Worm (Caenorhabditis elegans) whole organism, young adult: ENCODE data around the gene oig-8.

ENCODE experiments used
- B0019.2 ChIP-seq: fragments of 200-800 bp; sonication (Bioruptor generic); conservative IDR thresholded peaks from 2 replicates; pipeline ENCODE4 v1.3.6; 2022; ENCODE audit warnings: missing genetic modification reagents, missing genetic modification characterization, missing compliant biosample characterization
- C17E4.6 ChIP-seq: fragments of 200-800 bp; sonication (Bioruptor generic); IDR thresholded peaks from 2 replicates; pipeline ENCODE4 v1.3.6; 2022; ENCODE audit warnings: missing genetic modification reagents, missing genetic modification characterization, missing compliant biosample characterization
- F22D6.2 ChIP-seq: sonication (generic microtip); optimal IDR thresholded peaks from 2 replicates; lab custom pipeline; 2016; ENCODE audit warnings: mild to moderate bottlenecking, missing genetic modification characterization, missing compliant biosample characterization
- F39B2.1 ChIP-seq: fragments of 200-800 bp; sonication (Bioruptor generic); IDR thresholded peaks from 2 replicates; pipeline ENCODE4 v1.3.6; 2022; ENCODE audit warnings: missing genetic modification reagents, missing genetic modification characterization, missing compliant biosample characterization
- F55B11.4 ChIP-seq: sonication (generic microtip); optimal IDR thresholded peaks from 2 replicates; lab custom pipeline; 2016; ENCODE audit warnings: missing compliant biosample characterization, missing genetic modification characterization, borderline replicate concordance; ENCODE audit not compliant: insufficient read depth
- F57C9.4 ChIP-seq: sonication (generic microtip); optimal IDR thresholded peaks from 2 replicates; lab custom pipeline; 2017; ENCODE audit warnings: mild to moderate bottlenecking, missing genetic modification characterization, missing compliant biosample characterization
- Y53F4B.3 ChIP-seq: fragments of 200-800 bp; sonication (Bioruptor generic); IDR thresholded peaks from 2 replicates; pipeline ENCODE4 v1.3.6; 2022; ENCODE audit warnings: missing genetic modification reagents, missing genetic modification characterization, missing compliant biosample characterization
- atf-7 ChIP-seq: sonication (generic microtip); optimal IDR thresholded peaks from 2 replicates; lab custom pipeline; 2017; ENCODE audit warnings: mild to moderate bottlenecking, missing genetic modification characterization, missing compliant biosample characterization
- athp-1 ChIP-seq: sonication (generic microtip); optimal IDR thresholded peaks from 2 replicates; lab custom pipeline; 2017; ENCODE audit warnings: mild to moderate bottlenecking, missing genetic modification characterization, missing compliant biosample characterization
- attf-3 ChIP-seq: fragments of 200-800 bp; sonication (Bioruptor generic); conservative IDR thresholded peaks from 2 replicates; pipeline ENCODE4 v1.3.6; 2022; ENCODE audit warnings: missing genetic modification reagents, missing genetic modification characterization, missing compliant biosample characterization
- attf-5 ChIP-seq: fragments of 200-800 bp; sonication (Bioruptor generic); optimal IDR thresholded peaks from 2 replicates; lab custom pipeline; 2018; ENCODE audit warnings: mild to moderate bottlenecking, missing genetic modification characterization, missing compliant biosample characterization
- attf-6 ChIP-seq: fragments of 200-800 bp; sonication (Bioruptor generic); IDR thresholded peaks from 2 replicates; pipeline ENCODE4 v1.3.6; 2022; ENCODE audit warnings: missing genetic modification reagents, missing genetic modification characterization, missing compliant biosample characterization
- cebp-1 ChIP-seq, 2 experiments: fragments of 200-800 bp in 1 of 2; sonication (Bioruptor generic) in 1 of 2; sonication (generic microtip) in 1 of 2; IDR thresholded peaks in 1 of 2; optimal IDR thresholded peaks in 1 of 2; 2 replicates each; pipeline versions ENCODE4 v1.3.6 to Lab custom; 2017 to 2022; ENCODE audit warnings: missing compliant biosample characterization in 2 of 2, missing genetic modification characterization in 2 of 2, mild to moderate bottlenecking in 1 of 2, missing genetic modification reagents in 1 of 2, moderate library complexity in 1 of 2
- ceh-58 ChIP-seq: fragments of 200-800 bp; sonication (Bioruptor generic); IDR thresholded peaks from 2 replicates; pipeline ENCODE4 v1.3.6; 2022; ENCODE audit warnings: missing genetic modification characterization, missing compliant biosample characterization
- ceh-91 ChIP-seq: fragments of 200-800 bp; sonication (Bioruptor generic); IDR thresholded peaks from 2 replicates; pipeline ENCODE4 v1.3.6; 2022; ENCODE audit warnings: missing genetic modification reagents, missing genetic modification characterization, missing compliant biosample characterization
- dox-1 ChIP-seq: fragments of 200-800 bp; sonication (Bioruptor generic); IDR thresholded peaks from 2 replicates; pipeline ENCODE4 v1.3.6; 2022; ENCODE audit warnings: missing genetic modification reagents, missing genetic modification characterization, missing compliant biosample characterization
- dpff-1 ChIP-seq: sonication (generic microtip); optimal IDR thresholded peaks from 2 replicates; lab custom pipeline; 2017; ENCODE audit warnings: mild to moderate bottlenecking, missing genetic modification characterization, missing compliant biosample characterization
- dpl-1 ChIP-seq: fragments of 150-350 bp; optimal IDR thresholded peaks from 2 replicates; lab custom pipeline; 2014; ENCODE audit warnings: missing biosample characterization, missing genetic modification reagents, missing genetic modification characterization
- egrh-3 ChIP-seq: fragments of 200-800 bp; sonication (Bioruptor generic); IDR thresholded peaks from 2 replicates; pipeline ENCODE4 v1.3.6; 2022; ENCODE audit warnings: missing genetic modification reagents, missing genetic modification characterization, missing compliant biosample characterization
- ets-4 ChIP-seq: fragments of 200-800 bp; sonication (Bioruptor generic); optimal IDR thresholded peaks from 2 replicates; lab custom pipeline; 2018; ENCODE audit warnings: mild to moderate bottlenecking, missing genetic modification characterization, missing compliant biosample characterization
- gei-17 ChIP-seq: fragments of 200-800 bp; sonication (Bioruptor generic); optimal IDR thresholded peaks from 2 replicates; lab custom pipeline; 2018; ENCODE audit warnings: mild to moderate bottlenecking, missing genetic modification characterization, missing compliant biosample characterization
- hlh-26 ChIP-seq: fragments of 200-800 bp; sonication (Bioruptor generic); conservative IDR thresholded peaks from 2 replicates; pipeline ENCODE4 v1.3.6; 2022; ENCODE audit warnings: missing genetic modification reagents, missing genetic modification characterization, missing compliant biosample characterization
- hrde-1 ChIP-seq: sonication (generic microtip); optimal IDR thresholded peaks from 2 replicates; lab custom pipeline; 2016; ENCODE audit warnings: missing genetic modification characterization, mild to moderate bottlenecking, missing compliant biosample characterization, moderate library complexity, missing genotype, missing genetic modification reagents, borderline replicate concordance
- lag-1 ChIP-seq: fragments of 200-800 bp; sonication (Bioruptor generic); IDR thresholded peaks from 2 replicates; pipeline ENCODE4 v1.3.6; 2022; ENCODE audit warnings: missing genetic modification reagents, missing genetic modification characterization, missing compliant biosample characterization
- lin-54 ChIP-seq: fragments of 200-800 bp; sonication (Bioruptor generic); optimal IDR thresholded peaks from 2 replicates; lab custom pipeline; 2018; ENCODE audit warnings: mild to moderate bottlenecking, missing genetic modification characterization, missing compliant biosample characterization
- lir-1 ChIP-seq: fragments of 200-800 bp; sonication (Bioruptor generic); conservative IDR thresholded peaks from 2 replicates; pipeline ENCODE4 v1.3.6; 2022; ENCODE audit warnings: missing genetic modification reagents, missing genetic modification characterization, missing compliant biosample characterization
- lsy-27 ChIP-seq: sonication (generic microtip); optimal IDR thresholded peaks from 2 replicates; lab custom pipeline; 2017; ENCODE audit warnings: missing genetic modification characterization, mild to moderate bottlenecking, missing compliant biosample characterization, antibody characterized with exemption, missing genotype, borderline replicate concordance; ENCODE audit not compliant: insufficient read depth
- madf-6 ChIP-seq: fragments of 200-800 bp; sonication (Bioruptor generic); IDR thresholded peaks from 2 replicates; pipeline ENCODE4 v1.3.6; 2022; ENCODE audit warnings: missing genetic modification reagents, missing genetic modification characterization, missing compliant biosample characterization
- madf-8 ChIP-seq: fragments of 200-800 bp; sonication (Bioruptor generic); conservative IDR thresholded peaks from 2 replicates; pipeline ENCODE4 v1.3.6; 2022; ENCODE audit warnings: missing genetic modification reagents, missing genetic modification characterization, missing compliant biosample characterization
- nfyb-1 ChIP-seq: fragments of 200-800 bp; sonication (Bioruptor generic); IDR thresholded peaks from 2 replicates; pipeline ENCODE4 v1.3.6; 2022; ENCODE audit warnings: missing genetic modification reagents, missing genetic modification characterization, missing compliant biosample characterization
- nhr-27 ChIP-seq: fragments of 200-800 bp; sonication (Bioruptor generic); optimal IDR thresholded peaks from 2 replicates; lab custom pipeline; 2018; ENCODE audit warnings: mild to moderate bottlenecking, missing genetic modification characterization, moderate library complexity, missing compliant biosample characterization
- nhr-80 ChIP-seq: sonication (generic microtip); optimal IDR thresholded peaks from 2 replicates; lab custom pipeline; 2016; ENCODE audit warnings: missing genetic modification characterization, missing compliant biosample characterization
- nhr-90 ChIP-seq: sonication (generic microtip); optimal IDR thresholded peaks from 2 replicates; lab custom pipeline; 2016; ENCODE audit warnings: missing genotype, mild to moderate bottlenecking, missing genetic modification characterization, missing compliant biosample characterization
- pha-4 ChIP-seq: fragments of 150-350 bp; sonication (generic microtip); optimal IDR thresholded peaks from 2 replicates; lab custom pipeline; 2014; ENCODE audit warnings: missing biosample characterization, missing genetic modification reagents, missing genetic modification characterization
- snpc-1.3 ChIP-seq: sonication (generic microtip); optimal IDR thresholded peaks from 2 replicates; lab custom pipeline; 2017; ENCODE audit warnings: missing genetic modification characterization, mild to moderate bottlenecking, missing compliant biosample characterization, antibody characterized with exemption, moderate library complexity, missing genotype, missing genetic modification reagents; ENCODE audit not compliant: insufficient read depth
- somi-1 ChIP-seq: fragments of 200-800 bp; sonication (Bioruptor generic); optimal IDR thresholded peaks from 2 replicates; lab custom pipeline; 2018; ENCODE audit warnings: mild to moderate bottlenecking, missing genetic modification characterization, missing compliant biosample characterization
- tbx-9 ChIP-seq: sonication (generic microtip); optimal IDR thresholded peaks from 2 replicates; lab custom pipeline; 2016; ENCODE audit warnings: borderline replicate concordance, missing genetic modification characterization, inconsistent platforms, missing compliant biosample characterization
- xnd-1 ChIP-seq: sonication (generic microtip); optimal IDR thresholded peaks from 2 replicates; lab custom pipeline; 2016; ENCODE audit warnings: missing genotype, missing genetic modification reagents, missing genetic modification characterization, missing compliant biosample characterization

Gene oig-8

ce11 chrII:6616135-6616534, 32.8 kb downstream of the oig-8 start:
- no peak for TF ChIP-seq Y53F4B.3 (GFP tag; lab: Robert Waterston, UW)
- TF ChIP-seq nhr-80, result peak; percentile 56
- TF ChIP-seq attf-6 (GFP tag; lab: Robert Waterston, UW), result no peak
- TF ChIP-seq tbx-9 (tag; lab: Kevin White, UChicago), result no peak

- TF ChIP-seq gei-17 (GFP tag; lab: Kevin White, UChicago) (no peak), madf-6 (GFP tag; lab: Robert Waterston, UW) (no peak), snpc-1.3 (tag; lab: Kevin White, UChicago) (no peak), attf-3 (GFP tag; lab: Robert Waterston, UW) (no peak), nhr-27 (tag; lab: Kevin White, UChicago) (no peak), atf-7 (tag; lab: Kevin White, UChicago) (peak; percentile 38), B0019.2 (no peak), ceh-91 (GFP tag; lab: Robert Waterston, UW) (no peak), F57C9.4 (tag; lab: Kevin White, UChicago) (no peak), lsy-27 (no peak), dox-1 (GFP tag; lab: Robert Waterston, UW) (peak; percentile 59), lir-1 (no peak), nhr-80 (peak; percentile 94), ets-4 (GFP tag; lab: Kevin White, UChicago) (peak; percentile 34)
Observed at ce11 chrII:6615232-6616029, 33.5 kb downstream of the oig-8 start.

ce11 chrII:6614500-6614899, 34.4 kb downstream of the oig-8 start:
- peak; percentile 31 for TF ChIP-seq nhr-80
- TF ChIP-seq somi-1, result no peak
- TF ChIP-seq nfyb-1 (GFP tag; lab: Robert Waterston, UW), result no peak
- TF ChIP-seq nhr-90 (tag; lab: Kevin White, UChicago), result no peak
- TF ChIP-seq, all 124 proteins: peak for 1

- TF ChIP-seq ceh-91 (GFP tag; lab: Robert Waterston, UW) (no peak), nhr-80 (peak; percentile 74)
Observed at ce11 chrII:6612544-6612943, 36.4 kb downstream of the oig-8 start.

- TF ChIP-seq ceh-58 (no peak), F55B11.4 (tag; lab: Kevin White, UChicago) (no peak), lag-1 (GFP tag; lab: Robert Waterston, UW) (no peak), madf-8 (GFP tag; lab: Robert Waterston, UW) (no peak), F22D6.2 (tag; lab: Kevin White, UChicago) (no peak)
Observed at ce11 chrII:6610262-6610661, 38.7 kb downstream of the oig-8 start.

- TF ChIP-seq atf-7 (tag; lab: Kevin White, UChicago) (no peak), hrde-1 (tag; lab: Kevin White, UChicago) (no peak), egrh-3 (GFP tag; lab: Robert Waterston, UW) (no peak), nhr-80 (peak; percentile 21), dpff-1 (no peak), xnd-1 (tag; lab: Kevin White, UChicago) (no peak), F39B2.1 (GFP tag; lab: Robert Waterston, UW) (no peak), hlh-26 (GFP tag; lab: Robert Waterston, UW) (no peak), B0019.2 (no peak), lin-54 (GFP tag; lab: Kevin White, UChicago) (no peak), athp-1 (tag; lab: Kevin White, UChicago) (no peak), C17E4.6 (GFP tag; lab: Robert Waterston, UW) (no peak), dpl-1 (GFP tag; lab: Kevin White, UChicago) (no peak), attf-5 (GFP tag; lab: Kevin White, UChicago) (peak; percentile 78), cebp-1 (GFP tag; IDR thresholded peaks at IDR 0.05; lab: Robert Waterston, UW) (no peak), cebp-1 (tag; optimal IDR thresholded peaks at IDR 0.05; lab: Kevin White, UChicago) (peak; percentile 29), pha-4 (peak; percentile 54)
Observed at ce11 chrII:6609315-6609842, 39.5 kb downstream of the oig-8 start, which contains the start of gene epg-5. TSS of gene epg-5 (minus strand) at chrII:6609365.
